Worm (Caenorhabditis elegans) whole organism, L4 larva: Measurements from ENCODE around the gene lin-29.

Experiments
- ZK546.5 ChIP-seq, 2 experiments: sonication (generic microtip); optimal IDR thresholded peaks; 2 replicates each; lab custom pipeline; 2017; ENCODE audit warnings: missing biosample characterization in 2 of 2, missing genetic modification characterization in 2 of 2
- daf-12 ChIP-seq: fragments of 150-350 bp; optimal IDR thresholded peaks from 2 replicates; lab custom pipeline; 2014; ENCODE audit warnings: missing biosample characterization, missing genetic modification reagents, missing genetic modification characterization
- lin-1 ChIP-seq: fragments of 200-800 bp; sonication (Bioruptor generic); IDR thresholded peaks from 2 replicates; pipeline ENCODE4 v1.3.6; 2022; ENCODE audit warnings: missing genetic modification reagents, missing genetic modification characterization, missing compliant biosample characterization
- skn-1 ChIP-seq: fragments of 150-350 bp; optimal IDR thresholded peaks from 2 replicates; lab custom pipeline; 2014; ENCODE audit warnings: missing biosample characterization, missing genetic modification characterization
- snpc-4 ChIP-seq: fragments of 150-350 bp; optimal IDR thresholded peaks from 2 replicates; lab custom pipeline; 2014; ENCODE audit warnings: missing biosample characterization, missing genetic modification characterization
- unc-39 ChIP-seq: sonication (generic microtip); optimal IDR thresholded peaks from 2 replicates; lab custom pipeline; 2017; ENCODE audit warnings: missing biosample characterization, missing genetic modification characterization
- unc-62 ChIP-seq, 3 experiments: fragments of 150-350 bp in 1 of 3; sonication (generic microtip); optimal IDR thresholded peaks in 2 of 3; peaks in 1 of 3; 1 replicate in 1 of 3; 2 replicates in 2 of 3; lab custom pipeline; 2014 to 2017; ENCODE audit warnings: missing biosample characterization in 3 of 3, missing genetic modification characterization in 3 of 3, missing genetic modification reagents in 3 of 3, missing genotype in 1 of 3

- TF ChIP-seq daf-12 (tag; lab: Kevin White, UChicago), result no peak
- no peak for TF ChIP-seq unc-39 (tag; lab: Kevin White, UChicago)
- TF ChIP-seq unc-62 (GFP tag; optimal IDR thresholded peaks at IDR 0.05 in 1 of 2; lab: Kevin White, UChicago), result no peak
- TF ChIP-seq unc-62 (tag; optimal IDR thresholded peaks at IDR 0.05; lab: Kevin White, UChicago), result no peak
- TF ChIP-seq lin-1 (GFP tag; lab: Robert Waterston, UW), result no peak
- TF ChIP-seq skn-1, result no peak
- no peak for TF ChIP-seq ZK546.5 (tag; optimal IDR thresholded peaks at IDR 0.05; lab: Kevin White, UChicago)
- no peak for TF ChIP-seq snpc-4 (tag; lab: Kevin White, UChicago)
Measured at ce11 chrII:11979449-11980095, 44.4 kb upstream of the lin-29 start, which contains the start of the genes ash-2 and Y17G7B.20.
